Worm (Caenorhabditis elegans): ENCODE results near the gene Y9C9A.8.

The Y9C9A.8 gene

DNA sequence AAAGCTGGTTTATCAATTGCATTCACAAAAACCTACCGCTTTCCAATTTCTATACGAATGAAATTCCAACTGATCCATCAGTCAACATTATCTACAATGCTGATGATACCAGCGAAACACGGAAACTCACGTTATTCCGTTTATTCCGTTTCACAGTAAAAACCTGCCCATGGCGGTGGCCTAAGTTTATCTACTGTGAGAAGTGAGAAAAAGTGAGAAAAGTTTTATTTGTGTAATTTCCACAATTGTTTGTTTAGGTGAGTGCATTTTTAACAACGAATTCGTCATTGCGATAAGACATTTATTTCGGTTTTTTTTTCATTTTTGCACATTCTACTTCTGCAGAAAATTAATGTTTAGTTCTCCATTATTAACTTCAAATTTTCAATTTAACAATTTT, at the start of gene Y9C9A.8:
Gene Y9C9A.8 (plus strand): TSS at position 301 of the 400 bp plus-strand sequence.
- TF ChIP-seq dao-5 (tag; optimal IDR thresholded peaks at IDR 0.05): no peak
- no peak for TF ChIP-seq him-1 (tag; optimal IDR thresholded peaks at IDR 0.05)
- TF ChIP-seq W03F9.2 (tag; optimal IDR thresholded peaks at IDR 0.05): no peak

- TF ChIP-seq him-1 (tag; optimal IDR thresholded peaks at IDR 0.05) (no peak), W03F9.2 (tag; optimal IDR thresholded peaks at IDR 0.05) (peak; percentile 6), dao-5 (tag; optimal IDR thresholded peaks at IDR 0.05) (no peak)
Observed at ce11 chrIV:4880634-4881033, 49.5 kb upstream of the Y9C9A.8 start.

- TF ChIP-seq W03F9.2 (tag; optimal IDR thresholded peaks at IDR 0.05): no peak
- no peak for TF ChIP-seq dao-5 (tag; optimal IDR thresholded peaks at IDR 0.05)
- no peak for TF ChIP-seq him-1 (tag; optimal IDR thresholded peaks at IDR 0.05)
Observed at ce11 chrIV:4883984-4884383, 46.2 kb upstream of the Y9C9A.8 start, which contains the start of gene str-166. TSS of gene str-166 (plus strand) at chrIV:4884284.

- TF ChIP-seq him-1 (tag; optimal IDR thresholded peaks at IDR 0.05): no peak
- no peak for TF ChIP-seq dao-5 (tag; optimal IDR thresholded peaks at IDR 0.05)
- no peak for TF ChIP-seq W03F9.2 (tag; optimal IDR thresholded peaks at IDR 0.05)
Observed at ce11 chrIV:4885435-4885834, 44.7 kb upstream of the Y9C9A.8 start.

- TF ChIP-seq him-1 (tag; optimal IDR thresholded peaks at IDR 0.05): no peak
- TF ChIP-seq W03F9.2 (tag; optimal IDR thresholded peaks at IDR 0.05): no peak
- TF ChIP-seq dao-5 (tag; optimal IDR thresholded peaks at IDR 0.05): no peak
Observed at ce11 chrIV:4887258-4887657, 42.9 kb upstream of the Y9C9A.8 start, which contains the start of gene T08B6.1. TSS of gene T08B6.1 (minus strand) at chrIV:4887358.

- TF ChIP-seq him-1 (tag; optimal IDR thresholded peaks at IDR 0.05) (no peak), W03F9.2 (tag; optimal IDR thresholded peaks at IDR 0.05) (no peak), dao-5 (tag; optimal IDR thresholded peaks at IDR 0.05) (no peak)
Observed at ce11 chrIV:4889613-4890012, 40.5 kb upstream of the Y9C9A.8 start, which contains the start of gene sgnh-1. TSS of gene sgnh-1 (plus strand) at chrIV:4889913.

DNA sequence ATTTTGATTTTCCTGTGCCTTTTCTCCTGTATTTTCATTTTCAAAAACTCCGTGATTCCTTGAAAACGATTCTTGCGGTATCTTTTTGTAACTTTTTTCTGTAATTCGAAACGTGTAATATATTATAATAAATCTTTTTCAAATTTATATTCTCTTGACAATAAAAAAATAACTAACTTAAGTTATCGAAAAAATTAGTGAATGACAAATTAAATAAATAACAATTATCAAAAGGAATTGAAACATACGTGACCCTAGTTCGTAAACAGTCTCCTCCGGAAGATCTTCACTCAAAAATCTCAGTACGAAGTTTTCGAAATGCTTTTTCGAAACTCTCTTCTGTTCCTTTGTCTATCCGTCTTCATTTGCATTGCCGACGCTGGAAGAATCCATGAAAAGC, 39.6 kb upstream of the Y9C9A.8 start, which contains the start of gene T08B6.9:
Gene T08B6.9 (plus strand): TSS at position 301 of the 400 bp plus-strand sequence.
- no peak for TF ChIP-seq him-1 (tag; optimal IDR thresholded peaks at IDR 0.05)
- TF ChIP-seq W03F9.2 (tag; optimal IDR thresholded peaks at IDR 0.05): no peak
- no peak for TF ChIP-seq dao-5 (tag; optimal IDR thresholded peaks at IDR 0.05)

- TF ChIP-seq W03F9.2 (tag; optimal IDR thresholded peaks at IDR 0.05): no peak
- TF ChIP-seq him-1 (tag; optimal IDR thresholded peaks at IDR 0.05): no peak
- no peak for TF ChIP-seq dao-5 (tag; optimal IDR thresholded peaks at IDR 0.05)
Observed at ce11 chrIV:4903961-4904360, 26.2 kb upstream of the Y9C9A.8 start, which contains the start of gene str-161. TSS of gene str-161 (minus strand) at chrIV:4904061.

DNA sequence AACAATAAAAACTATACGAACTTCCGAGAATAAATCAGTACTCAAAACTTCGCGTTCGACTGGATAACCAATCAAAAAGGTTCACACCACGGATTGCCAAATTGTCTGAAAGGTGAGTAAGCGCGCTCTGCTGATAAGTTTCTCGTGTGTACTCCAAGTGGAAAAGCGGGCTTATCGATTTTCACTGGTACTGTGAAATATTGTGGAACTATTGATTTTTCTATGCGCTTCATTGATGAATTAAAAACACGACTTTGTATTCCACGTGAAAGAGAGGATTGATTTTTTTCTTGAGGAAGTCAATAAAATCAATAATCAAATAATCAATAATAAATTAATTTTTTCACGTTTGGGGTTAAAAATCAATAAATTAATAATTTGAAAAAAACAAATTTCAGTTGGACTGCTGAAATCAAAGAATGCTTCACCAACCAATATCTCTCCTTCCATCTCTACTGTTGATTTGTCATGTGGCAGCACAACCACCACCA, 24.5 kb upstream of the Y9C9A.8 start, which contains the start of gene T08B6.4:
Gene T08B6.4 (plus strand): TSS at position 51 of the 491 bp plus-strand sequence.
- TF ChIP-seq him-1 (tag; optimal IDR thresholded peaks at IDR 0.05): no peak
- no peak for TF ChIP-seq dao-5 (tag; optimal IDR thresholded peaks at IDR 0.05)
- no peak for TF ChIP-seq W03F9.2 (tag; optimal IDR thresholded peaks at IDR 0.05)

DNA sequence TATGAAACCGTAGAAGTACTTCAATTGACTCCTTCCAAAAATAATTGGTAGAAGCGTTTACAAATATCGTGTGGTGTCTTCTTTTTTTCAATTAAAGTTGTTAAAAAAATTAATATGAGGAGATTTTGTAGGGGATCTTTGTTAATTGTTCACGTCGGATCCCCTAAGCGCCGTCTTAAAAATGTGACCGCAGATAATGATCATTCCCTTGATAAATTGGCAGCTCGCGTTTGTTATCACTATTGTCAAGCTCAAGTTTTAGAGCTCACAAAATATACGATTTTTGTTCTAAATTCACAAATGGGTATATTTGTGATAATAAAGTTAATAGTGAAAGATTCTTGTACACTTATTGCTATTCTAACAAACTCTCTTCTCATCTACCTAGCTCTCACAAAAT, 21.1 kb upstream of the Y9C9A.8 start, which contains the start of gene str-159:
Gene str-159 (plus strand): TSS at position 301 of the 400 bp plus-strand sequence.
- TF ChIP-seq him-1 (tag; optimal IDR thresholded peaks at IDR 0.05): no peak
- no peak for TF ChIP-seq W03F9.2 (tag; optimal IDR thresholded peaks at IDR 0.05)
- TF ChIP-seq dao-5 (tag; optimal IDR thresholded peaks at IDR 0.05): no peak

DNA sequence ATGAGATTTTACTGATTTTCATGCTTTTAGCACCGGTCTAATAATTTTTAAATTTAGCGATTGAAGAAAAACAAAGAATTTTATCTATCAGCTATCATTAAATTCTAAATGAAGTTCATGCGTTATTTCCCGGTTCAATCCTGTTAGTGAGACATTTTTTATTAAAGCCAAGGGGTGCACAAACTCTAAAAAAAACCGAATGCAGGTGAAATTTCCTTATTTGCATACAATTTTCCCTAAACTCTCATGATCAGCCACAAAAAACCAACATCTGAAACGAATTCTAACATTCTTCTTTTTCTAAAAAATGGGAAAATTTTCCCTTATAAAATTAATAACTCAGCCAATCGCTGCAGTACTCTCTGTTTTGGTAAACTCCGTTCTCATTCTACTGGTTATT, 17.1 kb upstream of the Y9C9A.8 start, which contains the start of gene str-156:
Gene str-156 (plus strand): TSS at position 301 of the 400 bp plus-strand sequence.
- TF ChIP-seq W03F9.2 (tag; optimal IDR thresholded peaks at IDR 0.05): no peak
- no peak for TF ChIP-seq dao-5 (tag; optimal IDR thresholded peaks at IDR 0.05)
- no peak for TF ChIP-seq him-1 (tag; optimal IDR thresholded peaks at IDR 0.05)

DNA sequence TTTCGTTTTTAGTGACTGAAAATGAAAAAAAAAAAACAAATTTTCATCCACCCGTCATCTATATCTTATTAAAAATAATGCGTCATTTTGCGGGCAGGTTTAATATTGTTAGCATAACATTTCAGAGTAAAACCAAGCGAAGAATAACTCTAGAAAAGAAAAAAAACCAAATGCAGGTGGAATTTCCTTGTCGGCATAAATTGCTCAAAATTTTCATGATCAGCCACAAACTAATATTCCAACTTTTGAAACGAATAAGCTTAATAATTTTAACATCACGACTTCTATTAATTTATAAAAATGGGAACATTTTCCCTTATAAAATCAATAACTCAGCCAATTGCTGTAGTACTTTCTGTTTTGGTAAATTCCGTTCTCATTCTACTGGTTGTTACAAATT, 14.5 kb upstream of the Y9C9A.8 start, which contains the start of gene str-155:
Gene str-155 (plus strand): TSS at position 301 of the 400 bp plus-strand sequence.
- TF ChIP-seq him-1 (tag; optimal IDR thresholded peaks at IDR 0.05): no peak
- TF ChIP-seq dao-5 (tag; optimal IDR thresholded peaks at IDR 0.05): no peak
- no peak for TF ChIP-seq W03F9.2 (tag; optimal IDR thresholded peaks at IDR 0.05)

- no peak for TF ChIP-seq him-1 (tag; optimal IDR thresholded peaks at IDR 0.05)
- TF ChIP-seq W03F9.2 (tag; optimal IDR thresholded peaks at IDR 0.05): no peak
- TF ChIP-seq dao-5 (tag; optimal IDR thresholded peaks at IDR 0.05): no peak
Observed at ce11 chrIV:4917774-4918173, 12.4 kb upstream of the Y9C9A.8 start, which contains the start of gene str-158. TSS of gene str-158 (plus strand) at chrIV:4918074.

- TF ChIP-seq him-1 (tag; optimal IDR thresholded peaks at IDR 0.05): no peak
- TF ChIP-seq W03F9.2 (tag; optimal IDR thresholded peaks at IDR 0.05): no peak
- no peak for TF ChIP-seq dao-5 (tag; optimal IDR thresholded peaks at IDR 0.05)
Observed at ce11 chrIV:4930754-4931322, 693 bp downstream of the Y9C9A.8 start.
